Worm (Caenorhabditis elegans) whole organism, young adult: ENCODE results near the gene ZC15.10.

Experiments used
- B0019.2 ChIP-seq: fragments of 200-800 bp; sonication (Bioruptor generic); conservative IDR thresholded peaks from 2 replicates; pipeline ENCODE4 v1.3.6; 2022; ENCODE audit warnings: missing genetic modification reagents, missing genetic modification characterization, missing compliant biosample characterization
- B0035.1 ChIP-seq: sonication (generic microtip); optimal IDR thresholded peaks from 2 replicates; lab custom pipeline; 2016; ENCODE audit warnings: missing genetic modification characterization, mild to moderate bottlenecking, missing compliant biosample characterization, missing genotype, missing genetic modification reagents
- C06A6.2 ChIP-seq: fragments of 200-800 bp; sonication (Bioruptor generic); conservative IDR thresholded peaks from 2 replicates; pipeline ENCODE4 v1.3.6; 2022; ENCODE audit warnings: missing genetic modification characterization, missing compliant biosample characterization
- C17E4.6 ChIP-seq: fragments of 200-800 bp; sonication (Bioruptor generic); IDR thresholded peaks from 2 replicates; pipeline ENCODE4 v1.3.6; 2022; ENCODE audit warnings: missing genetic modification reagents, missing genetic modification characterization, missing compliant biosample characterization
- F37B4.10 ChIP-seq: fragments of 200-800 bp; sonication (Bioruptor generic); IDR thresholded peaks from 2 replicates; pipeline ENCODE4 v1.3.6; 2022; ENCODE audit warnings: missing genetic modification characterization, missing compliant biosample characterization
- F57C9.4 ChIP-seq: sonication (generic microtip); optimal IDR thresholded peaks from 2 replicates; lab custom pipeline; 2017; ENCODE audit warnings: mild to moderate bottlenecking, missing genetic modification characterization, missing compliant biosample characterization
- T07F8.4 ChIP-seq: sonication (generic microtip); optimal IDR thresholded peaks from 2 replicates; lab custom pipeline; 2016; ENCODE audit warnings: mild to moderate bottlenecking, missing genetic modification characterization, moderate library complexity, missing compliant biosample characterization
- Y53G8AR.9 ChIP-seq: fragments of 200-800 bp; sonication (Bioruptor generic); conservative IDR thresholded peaks from 2 replicates; pipeline ENCODE4 v1.3.6; 2022; ENCODE audit warnings: missing genetic modification reagents, missing genetic modification characterization, missing compliant biosample characterization
- Y56A3A.18 ChIP-seq: fragments of 200-800 bp; sonication (Bioruptor generic); IDR thresholded peaks from 2 replicates; pipeline ENCODE4 v1.3.6; 2022; ENCODE audit warnings: missing genetic modification reagents, missing genetic modification characterization, missing compliant biosample characterization
- Y67H2A.10 ChIP-seq: fragments of 200-800 bp; sonication (Bioruptor generic); conservative IDR thresholded peaks from 2 replicates; pipeline ENCODE4 v1.3.6; 2022; ENCODE audit warnings: missing genetic modification reagents, missing genetic modification characterization, missing compliant biosample characterization
- Y79H2A.3 ChIP-seq: fragments of 200-800 bp; sonication (Bioruptor generic); conservative IDR thresholded peaks from 2 replicates; pipeline ENCODE4 v1.3.6; 2022; ENCODE audit warnings: missing genetic modification reagents, missing genetic modification characterization, missing compliant biosample characterization
- athp-1 ChIP-seq: sonication (generic microtip); optimal IDR thresholded peaks from 2 replicates; lab custom pipeline; 2017; ENCODE audit warnings: mild to moderate bottlenecking, missing genetic modification characterization, missing compliant biosample characterization
- attf-6 ChIP-seq: fragments of 200-800 bp; sonication (Bioruptor generic); IDR thresholded peaks from 2 replicates; pipeline ENCODE4 v1.3.6; 2022; ENCODE audit warnings: missing genetic modification reagents, missing genetic modification characterization, missing compliant biosample characterization
- bed-1 ChIP-seq: fragments of 200-800 bp; sonication (Bioruptor generic); IDR thresholded peaks from 2 replicates; pipeline ENCODE4 v1.3.6; 2022; ENCODE audit warnings: missing genetic modification reagents, missing genetic modification characterization, missing compliant biosample characterization
- bed-2 ChIP-seq: fragments of 200-800 bp; sonication (Bioruptor generic); IDR thresholded peaks from 2 replicates; pipeline ENCODE4 v1.3.6; 2022; ENCODE audit warnings: missing genetic modification reagents, missing genetic modification characterization, missing compliant biosample characterization
- ccch-3 ChIP-seq: fragments of 200-800 bp; sonication (Bioruptor generic); optimal IDR thresholded peaks from 2 replicates; lab custom pipeline; 2018; ENCODE audit warnings: mild to moderate bottlenecking, missing genetic modification characterization, missing compliant biosample characterization
- cebp-1 ChIP-seq, 2 experiments: fragments of 200-800 bp in 1 of 2; sonication (Bioruptor generic) in 1 of 2; sonication (generic microtip) in 1 of 2; IDR thresholded peaks in 1 of 2; optimal IDR thresholded peaks in 1 of 2; 2 replicates each; pipeline versions ENCODE4 v1.3.6 to Lab custom; 2017 to 2022; ENCODE audit warnings: missing compliant biosample characterization in 2 of 2, missing genetic modification characterization in 2 of 2, mild to moderate bottlenecking in 1 of 2, missing genetic modification reagents in 1 of 2, moderate library complexity in 1 of 2
- cebp-2 ChIP-seq: fragments of 200-800 bp; sonication (Bioruptor generic); IDR thresholded peaks from 2 replicates; pipeline ENCODE4 v1.3.6; 2022; ENCODE audit warnings: missing genetic modification characterization, missing compliant biosample characterization
- ceh-100 ChIP-seq: fragments of 200-800 bp; sonication (Bioruptor generic); IDR thresholded peaks from 2 replicates; pipeline ENCODE4 v1.3.6; 2022; ENCODE audit warnings: missing genetic modification reagents, missing genetic modification characterization, missing compliant biosample characterization
- ceh-27 ChIP-seq: fragments of 200-800 bp; sonication (Bioruptor generic); optimal IDR thresholded peaks from 2 replicates; lab custom pipeline; 2018; ENCODE audit warnings: mild to moderate bottlenecking, missing genetic modification characterization, moderate library complexity, missing compliant biosample characterization
- ceh-58 ChIP-seq: fragments of 200-800 bp; sonication (Bioruptor generic); IDR thresholded peaks from 2 replicates; pipeline ENCODE4 v1.3.6; 2022; ENCODE audit warnings: missing genetic modification characterization, missing compliant biosample characterization
- ceh-79 ChIP-seq: sonication (generic microtip); optimal IDR thresholded peaks from 2 replicates; lab custom pipeline; 2017; ENCODE audit warnings: mild to moderate bottlenecking, missing genetic modification characterization, missing compliant biosample characterization
- egl-18 ChIP-seq: fragments of 200-800 bp; sonication (Bioruptor generic); IDR thresholded peaks from 2 replicates; pipeline ENCODE4 v1.3.6; 2022; ENCODE audit warnings: missing genetic modification reagents, missing genetic modification characterization, missing compliant biosample characterization
- gei-17 ChIP-seq: fragments of 200-800 bp; sonication (Bioruptor generic); optimal IDR thresholded peaks from 2 replicates; lab custom pipeline; 2018; ENCODE audit warnings: mild to moderate bottlenecking, missing genetic modification characterization, missing compliant biosample characterization
- hlh-12 ChIP-seq: sonication (generic microtip); optimal IDR thresholded peaks from 2 replicates; lab custom pipeline; 2016; ENCODE audit warnings: missing genetic modification characterization, missing compliant biosample characterization
- hlh-26 ChIP-seq: fragments of 200-800 bp; sonication (Bioruptor generic); conservative IDR thresholded peaks from 2 replicates; pipeline ENCODE4 v1.3.6; 2022; ENCODE audit warnings: missing genetic modification reagents, missing genetic modification characterization, missing compliant biosample characterization
- lin-26 ChIP-seq: fragments of 200-800 bp; sonication (Bioruptor generic); IDR thresholded peaks from 2 replicates; pipeline ENCODE4 v1.3.6; 2022; ENCODE audit warnings: missing genetic modification reagents, missing genetic modification characterization, missing compliant biosample characterization
- madf-10 ChIP-seq: sonication (generic microtip); optimal IDR thresholded peaks from 2 replicates; lab custom pipeline; 2016; ENCODE audit warnings: mild to moderate bottlenecking, missing genetic modification characterization, missing compliant biosample characterization
- madf-8 ChIP-seq: fragments of 200-800 bp; sonication (Bioruptor generic); conservative IDR thresholded peaks from 2 replicates; pipeline ENCODE4 v1.3.6; 2022; ENCODE audit warnings: missing genetic modification reagents, missing genetic modification characterization, missing compliant biosample characterization
- mes-4 ChIP-seq: sonication (generic microtip); optimal IDR thresholded peaks from 2 replicates; lab custom pipeline; 2016; ENCODE audit warnings: missing genotype, missing genetic modification characterization, missing compliant biosample characterization
- mxl-1 ChIP-seq: sonication (generic microtip); optimal IDR thresholded peaks from 2 replicates; lab custom pipeline; 2016; ENCODE audit warnings: missing genetic modification characterization, missing compliant biosample characterization
- nfya-1 ChIP-seq: sonication (generic microtip); optimal IDR thresholded peaks from 2 replicates; lab custom pipeline; 2017; ENCODE audit warnings: antibody characterized with exemption, missing compliant biosample characterization, missing genetic modification characterization, borderline replicate concordance; ENCODE audit not compliant: insufficient read depth
- nhr-120 ChIP-seq: fragments of 200-800 bp; sonication (Bioruptor generic); IDR thresholded peaks from 2 replicates; pipeline ENCODE4 v1.3.6; 2022; ENCODE audit warnings: missing genetic modification characterization, missing compliant biosample characterization
- nhr-179 ChIP-seq: sonication (generic microtip); optimal IDR thresholded peaks from 2 replicates; lab custom pipeline; 2016; ENCODE audit warnings: mild to moderate bottlenecking, missing genetic modification characterization, missing compliant biosample characterization
- nhr-80 ChIP-seq: sonication (generic microtip); optimal IDR thresholded peaks from 2 replicates; lab custom pipeline; 2016; ENCODE audit warnings: missing genetic modification characterization, missing compliant biosample characterization
- rcor-1 ChIP-seq: fragments of 200-800 bp; sonication (Bioruptor generic); IDR thresholded peaks from 2 replicates; pipeline ENCODE4 v1.3.6; 2022; ENCODE audit warnings: missing genetic modification reagents, missing genetic modification characterization, missing compliant biosample characterization
- rec-8 ChIP-seq, 2 experiments: sonication (generic microtip); optimal IDR thresholded peaks; 2 replicates each; lab custom pipeline; 2016; ENCODE audit warnings: mild to moderate bottlenecking in 2 of 2, missing genetic modification characterization in 2 of 2, missing genetic modification reagents in 2 of 2, missing genotype in 2 of 2, missing biosample characterization in 1 of 2, missing compliant biosample characterization in 1 of 2, moderate library complexity in 1 of 2
- snpc-1.1 ChIP-seq: sonication (generic microtip); optimal IDR thresholded peaks from 2 replicates; lab custom pipeline; 2017; ENCODE audit warnings: missing genetic modification characterization, mild to moderate bottlenecking, missing compliant biosample characterization, antibody characterized with exemption, moderate library complexity, missing genotype, missing genetic modification reagents; ENCODE audit not compliant: insufficient read depth
- snpc-1.3 ChIP-seq: sonication (generic microtip); optimal IDR thresholded peaks from 2 replicates; lab custom pipeline; 2017; ENCODE audit warnings: missing genetic modification characterization, mild to moderate bottlenecking, missing compliant biosample characterization, antibody characterized with exemption, moderate library complexity, missing genotype, missing genetic modification reagents; ENCODE audit not compliant: insufficient read depth
- snpc-4 ChIP-seq, 5 experiments: fragments of 150-350 bp in 1 of 5; sonication (generic microtip) in 4 of 5; optimal IDR thresholded peaks; 2 replicates each; lab custom pipeline; 2014 to 2018; ENCODE audit warnings: missing genetic modification characterization in 5 of 5, missing biosample characterization in 3 of 5, antibody characterized with exemption in 2 of 5, mild to moderate bottlenecking in 2 of 5, missing compliant biosample characterization in 2 of 5, missing genotype in 2 of 5, moderate library complexity in 2 of 5, missing genetic modification reagents in 1 of 5
- sptf-2 ChIP-seq: fragments of 200-800 bp; sonication (Bioruptor generic); optimal IDR thresholded peaks from 2 replicates; lab custom pipeline; 2018; ENCODE audit warnings: mild to moderate bottlenecking, missing genetic modification characterization, missing compliant biosample characterization
- tbp1 ChIP-seq: fragments of 200-800 bp; sonication (Bioruptor generic); optimal IDR thresholded peaks from 2 replicates; lab custom pipeline; 2018; ENCODE audit warnings: mild to moderate bottlenecking, missing genetic modification characterization, missing compliant biosample characterization
- tbx-9 ChIP-seq: sonication (generic microtip); optimal IDR thresholded peaks from 2 replicates; lab custom pipeline; 2016; ENCODE audit warnings: borderline replicate concordance, missing genetic modification characterization, inconsistent platforms, missing compliant biosample characterization
- tlf-1 ChIP-seq: fragments of 200-800 bp; sonication (Bioruptor generic); optimal IDR thresholded peaks from 2 replicates; lab custom pipeline; 2018; ENCODE audit warnings: mild to moderate bottlenecking, missing genetic modification characterization, missing compliant biosample characterization
- ztf-22 ChIP-seq: fragments of 200-800 bp; sonication (Bioruptor generic); optimal IDR thresholded peaks from 2 replicates; lab custom pipeline; 2018; ENCODE audit warnings: mild to moderate bottlenecking, missing genetic modification characterization, moderate library complexity, missing compliant biosample characterization
- ztf-28 ChIP-seq: fragments of 200-800 bp; sonication (Bioruptor generic); IDR thresholded peaks from 2 replicates; pipeline ENCODE4 v1.3.6; 2022; ENCODE audit warnings: missing genetic modification reagents, missing genetic modification characterization, missing compliant biosample characterization
- ztf-3 ChIP-seq: fragments of 200-800 bp; sonication (Bioruptor generic); optimal IDR thresholded peaks from 2 replicates; lab custom pipeline; 2018; ENCODE audit warnings: mild to moderate bottlenecking, missing genetic modification characterization, missing compliant biosample characterization

The ZC15.10 gene

ce11 chrV:20266992-20267391 lies 43.5 kb upstream of the ZC15.10 start, which contains the start of gene mdt-17 (continued):
- TF ChIP-seq ceh-100 (GFP tag; lab: Robert Waterston, UW) (peak; percentile 36; the same call in 1 of the 2 replicates), nhr-80 (tag; lab: Kevin White, UChicago) (no peak), attf-6 (GFP tag; lab: Robert Waterston, UW) (peak; percentile 62; the same call in 1 of the 2 replicates), nhr-120 (GFP tag; lab: Robert Waterston, UW) (no peak), gei-17 (GFP tag; lab: Kevin White, UChicago) (no peak), sptf-2 (GFP tag; lab: Kevin White, UChicago) (no peak), F37B4.10 (GFP tag; lab: Robert Waterston, UW) (no peak), bed-1 (GFP tag; lab: Robert Waterston, UW) (no peak), Y67H2A.10 (GFP tag; lab: Robert Waterston, UW) (no peak), snpc-1.1 (tag; lab: Kevin White, UChicago) (no peak), B0019.2 (GFP tag; lab: Robert Waterston, UW) (no peak), hlh-26 (GFP tag; lab: Robert Waterston, UW) (no peak), ceh-27 (GFP tag; lab: Kevin White, UChicago) (no peak), bed-2 (no peak), madf-10 (tag; lab: Kevin White, UChicago) (no peak), egl-18 (GFP tag; lab: Robert Waterston, UW) (no peak), nfya-1 (tag; lab: Kevin White, UChicago) (no peak), B0035.1 (tag; lab: Kevin White, UChicago) (no peak), snpc-4 (GFP tag; optimal IDR thresholded peaks at IDR 0.05; lab: Kevin White, UChicago) (no peak), snpc-4 (tag; optimal IDR thresholded peaks at IDR 0.05; lab: Kevin White, UChicago) (no peak), ceh-58 (GFP tag; lab: Robert Waterston, UW) (no peak), mxl-1 (tag; lab: Kevin White, UChicago) (no peak), cebp-1 (GFP tag; IDR thresholded peaks at IDR 0.05; lab: Robert Waterston, UW) (no peak), cebp-1 (tag; optimal IDR thresholded peaks at IDR 0.05; lab: Kevin White, UChicago) (no peak), T07F8.4 (tag; lab: Kevin White, UChicago) (no peak), ztf-28 (no peak), mes-4 (tag; lab: Kevin White, UChicago) (no peak), C17E4.6 (GFP tag; lab: Robert Waterston, UW) (0 out of 2 replicates have a peak, but pooled peaks have one; percentile 36), tlf-1 (GFP tag; lab: Kevin White, UChicago) (peak; percentile 47), nhr-179 (no peak), tbx-9 (tag; lab: Kevin White, UChicago) (no peak), ceh-79 (tag; lab: Kevin White, UChicago) (peak; percentile 15), ccch-3 (no peak), rec-8 (tag; optimal IDR thresholded peaks at IDR 0.05; lab: Kevin White, UChicago) (no peak), Y53G8AR.9 (GFP tag; lab: Robert Waterston, UW) (0 out of 2 replicates have a peak, but pooled peaks have one; percentile 51), tbp1 (GFP tag; lab: Kevin White, UChicago) (no peak), hlh-12 (tag; lab: Kevin White, UChicago) (no peak), ztf-22 (GFP tag; lab: Kevin White, UChicago) (no peak), ztf-3 (GFP tag; lab: Kevin White, UChicago) (no peak), C06A6.2 (GFP tag; lab: Robert Waterston, UW) (no peak), rcor-1 (GFP tag; lab: Robert Waterston, UW) (no peak), Y79H2A.3 (GFP tag; lab: Robert Waterston, UW) (0 out of 2 replicates have a peak, but pooled peaks have one; percentile 54), Y56A3A.18 (GFP tag; lab: Robert Waterston, UW) (no peak), athp-1 (tag; lab: Kevin White, UChicago) (peak; percentile 79), lin-26 (GFP tag; lab: Robert Waterston, UW) (peak; percentile 37; the same call in 1 of the 2 replicates), F57C9.4 (tag; lab: Kevin White, UChicago) (no peak), cebp-2 (GFP tag; lab: Robert Waterston, UW) (0 out of 2 replicates have a peak, but pooled peaks have one; percentile 40), madf-8 (GFP tag; lab: Robert Waterston, UW) (no peak), snpc-1.3 (tag; lab: Kevin White, UChicago) (no peak)
